Worm (Caenorhabditis elegans) whole organism, L1 larva: Measurements from ENCODE around the gene fkh-8.

Experiments
- ceh-63 ChIP-seq: fragments of 200-800 bp; sonication (Bioruptor generic); optimal IDR thresholded peaks from 2 replicates; lab custom pipeline; 2018; ENCODE audit warnings: mild to moderate bottlenecking, missing genetic modification characterization, missing compliant biosample characterization
- ceh-82 ChIP-seq, 3 experiments: fragments of 150-350 bp in 1 of 3; sonication (generic microtip) in 2 of 3; optimal IDR thresholded peaks; 2 replicates each; lab custom pipeline; 2014 to 2017; ENCODE audit warnings: missing biosample characterization in 3 of 3, missing genetic modification characterization in 3 of 3
- ceh-88 ChIP-seq: fragments of 200-800 bp; sonication (Bioruptor generic); IDR thresholded peaks from 2 replicates; pipeline ENCODE4 v1.3.6; 2022; ENCODE audit warnings: missing genetic modification characterization, missing compliant biosample characterization
- fos-1 ChIP-seq: fragments of 150-350 bp; optimal IDR thresholded peaks from 2 replicates; lab custom pipeline; 2014; ENCODE audit warnings: missing biosample characterization, missing genetic modification characterization
- lin-15B ChIP-seq: fragments of 150-350 bp; sonication (generic microtip); optimal IDR thresholded peaks from 3 replicates; lab custom pipeline; 2014; ENCODE audit warnings: missing biosample characterization, missing genetic modification characterization
- mab-9 ChIP-seq: fragments of 200-800 bp; sonication (Bioruptor generic); IDR thresholded peaks from 2 replicates; pipeline ENCODE4 v1.3.6; 2022; ENCODE audit warnings: missing genetic modification reagents, missing genetic modification characterization, missing compliant biosample characterization
- nhr-76 ChIP-seq: sonication (generic microtip); optimal IDR thresholded peaks from 2 replicates; lab custom pipeline; 2017; ENCODE audit warnings: missing biosample characterization, missing genetic modification characterization
- nhr-77 ChIP-seq: fragments of 150-350 bp; optimal IDR thresholded peaks from 2 replicates; lab custom pipeline; 2014; ENCODE audit warnings: missing biosample characterization, missing genetic modification characterization
- nhr-84 ChIP-seq: sonication (generic microtip); optimal IDR thresholded peaks from 2 replicates; lab custom pipeline; 2017; ENCODE audit warnings: missing biosample characterization, missing genetic modification characterization
- nhr-85 ChIP-seq: sonication (generic microtip); peaks from one replicate; lab custom pipeline; 2016; ENCODE audit warnings: missing genetic modification characterization, inconsistent platforms, missing compliant biosample characterization
- pqm-1 ChIP-seq: sonication (generic microtip); optimal IDR thresholded peaks from 3 replicates; lab custom pipeline; 2017; ENCODE audit warnings: missing biosample characterization, missing genetic modification characterization
- rnt-1 ChIP-seq: sonication (generic microtip); optimal IDR thresholded peaks from 2 replicates; lab custom pipeline; 2016; ENCODE audit warnings: mild to moderate bottlenecking, missing genetic modification characterization, moderate library complexity, missing compliant biosample characterization
- unc-86 ChIP-seq: sonication (generic microtip); optimal IDR thresholded peaks from 2 replicates; lab custom pipeline; 2016; ENCODE audit warnings: missing genetic modification characterization, missing compliant biosample characterization

DNA sequence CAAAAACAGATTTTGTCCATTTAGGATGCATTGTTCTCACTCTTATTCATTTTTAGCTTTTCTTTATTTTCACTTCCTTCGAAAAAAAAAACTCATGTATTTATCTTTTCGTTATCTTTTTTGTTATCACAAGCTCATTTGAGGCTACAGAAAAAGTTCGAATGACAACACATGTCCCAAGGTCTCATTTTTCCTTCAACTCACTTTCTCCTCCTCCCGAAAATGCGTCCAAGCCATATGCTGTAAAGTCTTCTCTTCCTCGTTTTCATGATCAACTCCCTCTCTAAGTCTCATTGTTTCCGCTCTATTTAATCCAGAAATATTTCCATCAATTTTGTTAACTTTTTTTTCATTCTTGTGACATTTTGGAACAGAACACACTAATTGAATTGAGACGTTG, 9.9 kb downstream of the fkh-8 start:
- no peak for TF ChIP-seq nhr-85 (tag; lab: Kevin White, UChicago)
- no peak for TF ChIP-seq ceh-63 (GFP tag; lab: Kevin White, UChicago)
- TF ChIP-seq fos-1 (tag; lab: Kevin White, UChicago) = no peak
- no peak for TF ChIP-seq mab-9 (GFP tag; lab: Robert Waterston, UW)
- TF ChIP-seq nhr-76 = no peak
- TF ChIP-seq nhr-84 (tag; lab: Kevin White, UChicago) = no peak
- no peak for TF ChIP-seq ceh-88 (GFP tag; lab: Robert Waterston, UW)
- no peak for TF ChIP-seq pqm-1 (tag; lab: Kevin White, UChicago)
- peak; percentile 41 for TF ChIP-seq rnt-1 (tag; lab: Kevin White, UChicago)
- no peak for TF ChIP-seq lin-15B
- TF ChIP-seq ceh-82 (tag; optimal IDR thresholded peaks at IDR 0.05; lab: Kevin White, UChicago) = no peak
- TF ChIP-seq unc-86 (tag; lab: Kevin White, UChicago) = no peak
- TF ChIP-seq nhr-77 (tag; lab: Kevin White, UChicago) = no peak
